Fruit fly (Drosophila melanogaster) whole organism, pupa: ENCODE data around the gene Desi.

Experiments used
- CG10348 ChIP-seq: fragments of 200-800 bp; sonication (Bioruptor generic); IDR thresholded peaks from 2 replicates; pipeline ENCODE4 v1.3.6; 2022; ENCODE audit warnings: missing biosample characterization, missing genetic modification characterization
- CG13204 ChIP-seq: fragments of 200-800 bp; sonication (Bioruptor generic); optimal IDR thresholded peaks from 2 replicates; lab custom pipeline; 2018; ENCODE audit warnings: missing biosample characterization, mild to moderate bottlenecking, missing genetic modification characterization, moderate library complexity
- CG14655 ChIP-seq: fragments of 200-800 bp; sonication (Bioruptor generic); optimal IDR thresholded peaks from 3 replicates; lab custom pipeline; 2017; ENCODE audit warnings: mild to moderate bottlenecking, missing biosample characterization, missing genetic modification reagents, missing genetic modification characterization
- CG32121 ChIP-seq: fragments of 200-800 bp; sonication (Bioruptor generic); IDR thresholded peaks from 2 replicates; pipeline ENCODE4 v1.3.6; 2022; ENCODE audit warnings: missing biosample characterization, missing genetic modification characterization
- CG8301 ChIP-seq: fragments of 200-800 bp; sonication (Bioruptor generic); optimal IDR thresholded peaks from 2 replicates; lab custom pipeline; 2018; ENCODE audit warnings: missing biosample characterization, mild to moderate bottlenecking, missing genetic modification characterization
- CG9948 ChIP-seq: fragments of 200-800 bp; sonication (Bioruptor generic); optimal IDR thresholded peaks from 2 replicates; lab custom pipeline; 2018; ENCODE audit warnings: missing biosample characterization, mild to moderate bottlenecking, missing genetic modification characterization, moderate library complexity
- D1 ChIP-seq: fragments of 200-800 bp; sonication (Bioruptor generic); optimal IDR thresholded peaks from 2 replicates; lab custom pipeline; 2018; ENCODE audit warnings: missing biosample characterization, mild to moderate bottlenecking, missing genetic modification characterization, moderate library complexity
- EcR ChIP-seq: fragments of 200-800 bp; sonication (Bioruptor generic); optimal IDR thresholded peaks from 3 replicates; lab custom pipeline; 2019; ENCODE audit warnings: missing biosample characterization, missing genetic modification characterization, mild to moderate bottlenecking, moderate library complexity, missing genetic modification reagents
- Ets98B ChIP-seq: fragments of 200-800 bp; sonication (Bioruptor generic); IDR thresholded peaks from 2 replicates; pipeline ENCODE4 v1.3.6; 2022; ENCODE audit warnings: missing biosample characterization, missing genetic modification characterization
- Pif1A ChIP-seq: fragments of 200-800 bp; sonication (Bioruptor generic); optimal IDR thresholded peaks from 3 replicates; lab custom pipeline; 2016; ENCODE audit warnings: missing biosample characterization, missing genetic modification characterization
- gl ChIP-seq: fragments of 200-800 bp; sonication (Bioruptor generic); optimal IDR thresholded peaks from 2 replicates; lab custom pipeline; 2018; ENCODE audit warnings: missing biosample characterization, mild to moderate bottlenecking, missing genetic modification characterization

DNA sequence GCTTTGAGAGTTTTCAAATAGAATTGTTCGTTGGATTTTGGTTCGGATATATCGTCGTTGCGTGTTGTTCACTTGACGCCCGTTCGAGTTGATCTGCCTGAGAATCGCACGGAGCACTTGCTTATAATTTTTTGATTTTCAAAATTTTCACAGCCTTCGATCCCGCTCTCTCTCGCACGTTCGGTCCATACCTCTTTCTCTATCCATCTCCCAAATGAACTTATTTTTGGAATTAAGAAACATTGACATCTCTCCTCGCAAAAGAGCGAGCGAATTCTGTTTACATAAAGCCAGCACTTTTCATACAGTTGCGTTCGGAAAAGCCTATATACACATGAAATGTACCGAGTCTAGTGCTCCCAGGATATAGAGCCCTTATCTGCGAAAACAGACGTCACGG, 2.1 kb upstream of the Desi start, which contains the start of the genes CG45076, CG45078 and fau:
- no peak for TF ChIP-seq D1
- no peak for TF ChIP-seq CG32121
- TF ChIP-seq Ets98B (GFP tag; lab: Robert Waterston, UW), result no peak
- TF ChIP-seq CG10348 (GFP tag; lab: Robert Waterston, UW), result no peak
- no peak for TF ChIP-seq gl (tag; lab: Kevin White, UChicago)
- TF ChIP-seq EcR (GFP tag; lab: Kevin White, UChicago), result no peak
- TF ChIP-seq CG14655 (GFP tag; lab: Kevin White, UChicago), result no peak
- TF ChIP-seq Pif1A (GFP tag; lab: Kevin White, UChicago), result no peak
- TF ChIP-seq CG13204 (GFP tag; lab: Kevin White, UChicago), result no peak
- no peak for TF ChIP-seq CG9948
- TF ChIP-seq CG8301, result no peak
